Fruit fly (Drosophila melanogaster) whole organism, embryonic: ENCODE measurements around the gene CG1299.
A peak's percentile ranks its signal among the peaks of the same experiment; 100 is the strongest.

Source experiments
- Ada2b ChIP-seq: fragments of 200-800 bp; sonication (Bioruptor generic); IDR thresholded peaks from 2 replicates; pipeline ENCODE4 v1.3.6; 2022; ENCODE audit warnings: missing biosample characterization, missing genetic modification characterization
- Atf6 ChIP-seq: fragments of 200-800 bp; sonication (Bioruptor generic); IDR thresholded peaks from 2 replicates; pipeline ENCODE4 v1.3.6; 2022; ENCODE audit warnings: missing biosample characterization, missing genetic modification characterization
- CG10147 ChIP-seq: fragments of 200-800 bp; sonication (Bioruptor generic); optimal IDR thresholded peaks from 2 replicates; lab custom pipeline; 2019; ENCODE audit warnings: missing biosample characterization, mild to moderate bottlenecking, missing genetic modification characterization, moderate library complexity
- CG10209 ChIP-seq: fragments of 200-800 bp; sonication (Bioruptor generic); optimal IDR thresholded peaks from 3 replicates; lab custom pipeline; 2017; ENCODE audit warnings: missing biosample characterization, mild to moderate bottlenecking, missing genetic modification characterization, missing genetic modification reagents
- CG10565 ChIP-seq: fragments of 200-800 bp; sonication (Bioruptor generic); optimal IDR thresholded peaks from 3 replicates; lab custom pipeline; 2016; ENCODE audit warnings: missing biosample characterization, mild to moderate bottlenecking, missing genetic modification characterization
- CG11247 ChIP-seq: fragments of 200-800 bp; sonication (Bioruptor generic); IDR thresholded peaks from 2 replicates; pipeline ENCODE4 v1.3.6; 2022; ENCODE audit warnings: missing biosample characterization, missing genetic modification characterization
- CG11456 ChIP-seq: fragments of 200-800 bp; sonication (Bioruptor generic); IDR thresholded peaks from 3 replicates; pipeline ENCODE4 v1.3.6; 2022; ENCODE audit warnings: missing biosample characterization, missing genetic modification characterization
- CG11696 ChIP-seq: fragments of 200-800 bp; sonication (Bioruptor generic); IDR thresholded peaks from 2 replicates; pipeline ENCODE4 v1.3.6; 2022; ENCODE audit warnings: missing biosample characterization, missing genetic modification characterization
- CG16815 ChIP-seq: fragments of 200-800 bp; sonication (Bioruptor generic); optimal IDR thresholded peaks from 3 replicates; lab custom pipeline; 2017; ENCODE audit warnings: missing biosample characterization, mild to moderate bottlenecking, missing genetic modification characterization
- CG17186 ChIP-seq: fragments of 200-800 bp; sonication (Bioruptor generic); optimal IDR thresholded peaks from 3 replicates; lab custom pipeline; 2017; ENCODE audit warnings: missing biosample characterization, missing genetic modification reagents, missing genetic modification characterization
- CG17568 ChIP-seq: fragments of 200-800 bp; sonication (Bioruptor generic); optimal IDR thresholded peaks from 2 replicates; lab custom pipeline; 2018; ENCODE audit warnings: missing biosample characterization, mild to moderate bottlenecking, missing genetic modification characterization, moderate library complexity
- CG18476 ChIP-seq: fragments of 200-800 bp; sonication (Bioruptor generic); optimal IDR thresholded peaks from 2 replicates; lab custom pipeline; 2016; ENCODE audit warnings: missing biosample characterization, mild to moderate bottlenecking, missing genetic modification characterization
- CG18599 ChIP-seq: fragments of 200-800 bp; sonication (Bioruptor generic); optimal IDR thresholded peaks from 3 replicates; lab custom pipeline; 2017; ENCODE audit warnings: missing biosample characterization, missing genetic modification characterization, mild to moderate bottlenecking, moderate library complexity, missing genetic modification reagents
- CG2120 ChIP-seq: fragments of 200-800 bp; sonication (Bioruptor generic); optimal IDR thresholded peaks from 3 replicates; lab custom pipeline; 2016; ENCODE audit warnings: missing biosample characterization, missing genetic modification characterization
- CG8924 ChIP-seq: fragments of 200-800 bp; optimal IDR thresholded peaks from 3 replicates; lab custom pipeline; 2019; ENCODE audit warnings: missing biosample characterization, mild to moderate bottlenecking, missing genetic modification characterization, moderate library complexity
- CG8944 ChIP-seq: fragments of 200-800 bp; sonication (Bioruptor generic); optimal IDR thresholded peaks from 3 replicates; lab custom pipeline; 2016; ENCODE audit warnings: missing biosample characterization, missing genetic modification characterization
- CG9876 ChIP-seq: fragments of 200-800 bp; sonication (Bioruptor generic); optimal IDR thresholded peaks from 2 replicates; lab custom pipeline; 2016; ENCODE audit warnings: missing biosample characterization, missing genetic modification characterization
- D ChIP-seq, 2 experiments: fragments of 200-800 bp in 1 of 2; fragments of >200 bp in 1 of 2; sonication (Bioruptor generic) in 1 of 2; optimal IDR thresholded peaks; 2 replicates in 1 of 2; 3 replicates in 1 of 2; lab custom pipeline; 2017; ENCODE audit warnings: mild to moderate bottlenecking in 1 of 2, missing biosample characterization in 1 of 2, missing genetic modification characterization in 1 of 2, missing genetic modification reagents in 1 of 2
- HHEX ChIP-seq: fragments of 200-800 bp; sonication (Bioruptor generic); optimal IDR thresholded peaks from 3 replicates; lab custom pipeline; 2017; ENCODE audit warnings: missing biosample characterization, mild to moderate bottlenecking, missing genetic modification characterization, missing genetic modification reagents
- HLH4C ChIP-seq: fragments of 200-800 bp; sonication (Bioruptor generic); IDR thresholded peaks from 3 replicates; pipeline ENCODE4 v1.3.6; 2022; ENCODE audit warnings: missing biosample characterization, missing genetic modification characterization; ENCODE audit not compliant: partially characterized antibody
- HLH54F ChIP-seq: fragments of 200-800 bp; sonication (Bioruptor generic); optimal IDR thresholded peaks from 3 replicates; lab custom pipeline; 2016; ENCODE audit warnings: missing biosample characterization, missing genetic modification characterization
- HmgD ChIP-seq: fragments of 200-800 bp; sonication (Bioruptor generic); optimal IDR thresholded peaks from 3 replicates; lab custom pipeline; 2016; ENCODE audit warnings: missing biosample characterization, missing genetic modification characterization
- Nf-YA ChIP-seq: fragments of 200-800 bp; sonication (Bioruptor generic); IDR thresholded peaks from 2 replicates; pipeline ENCODE4 v1.3.6; 2022; ENCODE audit warnings: missing biosample characterization, missing genetic modification characterization
- Ptx1 ChIP-seq: fragments of 200-800 bp; sonication (Bioruptor generic); IDR thresholded peaks from 2 replicates; pipeline ENCODE4 v1.3.6; 2022; ENCODE audit warnings: missing biosample characterization, missing genetic modification characterization
- Side ChIP-seq: fragments of 200-800 bp; sonication (Bioruptor generic); optimal IDR thresholded peaks from 2 replicates; lab custom pipeline; 2016; ENCODE audit warnings: missing biosample characterization, missing genetic modification characterization
- Sry-δ ChIP-seq: fragments of 200-800 bp; sonication (Bioruptor generic); optimal IDR thresholded peaks from 2 replicates; lab custom pipeline; 2016; ENCODE audit warnings: missing biosample characterization, missing genetic modification characterization
- Trl ChIP-seq, 3 experiments: fragments of >200 bp in 2 of 3; fragments of 200-800 bp in 1 of 3; sonication (Bioruptor generic) in 1 of 3; optimal IDR thresholded peaks; 2 replicates in 1 of 3; 3 replicates in 2 of 3; lab custom pipeline; 2016 to 2017; ENCODE audit warnings: missing biosample characterization in 1 of 3, missing genetic modification characterization in 1 of 3
- ase ChIP-seq: fragments of 200-800 bp; sonication (Bioruptor generic); IDR thresholded peaks from 3 replicates; pipeline ENCODE4 v1.3.6; 2022; ENCODE audit warnings: missing biosample characterization, missing genetic modification characterization
- bbx ChIP-seq: fragments of 200-800 bp; sonication (Bioruptor generic); IDR thresholded peaks from 2 replicates; pipeline ENCODE4 v1.3.6; 2022; ENCODE audit warnings: missing biosample characterization, missing genetic modification characterization; ENCODE audit not compliant: partially characterized antibody
- bowl ChIP-seq: fragments of 200-800 bp; sonication (Bioruptor generic); IDR thresholded peaks from 2 replicates; pipeline ENCODE4 v1.3.6; 2022; ENCODE audit warnings: missing biosample characterization, missing genetic modification characterization
- cg ChIP-seq: fragments of 200-800 bp; sonication (Bioruptor generic); optimal IDR thresholded peaks from 3 replicates; lab custom pipeline; 2019; ENCODE audit warnings: missing biosample characterization, mild to moderate bottlenecking, missing genetic modification characterization, moderate library complexity
- chinmo ChIP-seq: fragments of 200-800 bp; sonication (Bioruptor generic); IDR thresholded peaks from 4 replicates; pipeline ENCODE4 v1.3.6; 2022; ENCODE audit warnings: missing biosample characterization, missing genetic modification characterization; ENCODE audit not compliant: partially characterized antibody
- croc ChIP-seq: fragments of 200-800 bp; sonication (Bioruptor generic); conservative IDR thresholded peaks from 3 replicates; pipeline ENCODE4 v1.3.6; 2022; ENCODE audit warnings: missing biosample characterization, missing genetic modification characterization
- eve ChIP-seq, 2 experiments: fragments of >200 bp; optimal IDR thresholded peaks; 2 replicates each; lab custom pipeline; 2017; ENCODE audit warnings: missing biosample characterization in 2 of 2, missing genetic modification characterization in 2 of 2
- eyg ChIP-seq: fragments of 200-800 bp; sonication (Bioruptor generic); optimal IDR thresholded peaks from 3 replicates; lab custom pipeline; 2016; ENCODE audit warnings: missing biosample characterization, missing genetic modification characterization
- gem ChIP-seq: fragments of 200-800 bp; sonication (Bioruptor generic); optimal IDR thresholded peaks from 2 replicates; lab custom pipeline; 2019; ENCODE audit warnings: missing biosample characterization, mild to moderate bottlenecking, missing genetic modification characterization, moderate library complexity
- gsb ChIP-seq: fragments of 200-800 bp; sonication (Bioruptor generic); IDR thresholded peaks from 2 replicates; pipeline ENCODE4 v1.3.6; 2022; ENCODE audit warnings: missing biosample characterization, missing genetic modification characterization
- kay ChIP-seq: fragments of 200-800 bp; sonication (Bioruptor generic); optimal IDR thresholded peaks from 2 replicates; lab custom pipeline; 2016; ENCODE audit warnings: missing biosample characterization, missing genetic modification characterization
- lilli ChIP-seq: fragments of 200-800 bp; sonication (Bioruptor generic); optimal IDR thresholded peaks from 3 replicates; lab custom pipeline; 2016; ENCODE audit warnings: missing biosample characterization, missing genetic modification characterization
- lov ChIP-seq, 2 experiments: fragments of 200-800 bp in 1 of 2; fragments of >200 bp in 1 of 2; sonication (Bioruptor generic) in 1 of 2; IDR thresholded peaks in 1 of 2; optimal IDR thresholded peaks in 1 of 2; 2 replicates in 1 of 2; 3 replicates in 1 of 2; pipeline versions ENCODE4 v1.3.6 to Lab custom; 2017 to 2022; ENCODE audit warnings: missing biosample characterization in 1 of 2, missing genetic modification characterization in 1 of 2
- nmo ChIP-seq: fragments of 200-800 bp; sonication (Bioruptor generic); optimal IDR thresholded peaks from 2 replicates; lab custom pipeline; 2018; ENCODE audit warnings: missing biosample characterization, mild to moderate bottlenecking, missing genetic modification characterization, moderate library complexity
- row ChIP-seq: fragments of 200-800 bp; sonication (Bioruptor generic); IDR thresholded peaks from 3 replicates; pipeline ENCODE4 v1.3.6; 2022; ENCODE audit warnings: missing biosample characterization, missing genetic modification characterization
- sc ChIP-seq, 3 experiments: fragments of >200 bp in 2 of 3; fragments of 200-800 bp in 1 of 3; sonication (Bioruptor generic) in 1 of 3; optimal IDR thresholded peaks; 2 replicates in 2 of 3; 3 replicates in 1 of 3; lab custom pipeline; 2017; ENCODE audit warnings: mild to moderate bottlenecking in 1 of 3, missing biosample characterization in 1 of 3, missing genetic modification characterization in 1 of 3, missing genetic modification reagents in 1 of 3
- sens ChIP-seq: fragments of 200-800 bp; sonication (Bioruptor generic); peaks from one replicate; lab custom pipeline; 2016; ENCODE audit warnings: missing biosample characterization, missing genetic modification characterization
- sisA ChIP-seq: fragments of 200-800 bp; sonication (Bioruptor generic); IDR thresholded peaks from 2 replicates; pipeline ENCODE4 v1.3.6; 2022; ENCODE audit warnings: missing biosample characterization, missing genetic modification characterization
- unc-4 ChIP-seq: fragments of 200-800 bp; sonication (Bioruptor generic); IDR thresholded peaks from 2 replicates; pipeline ENCODE4 v1.3.6; 2022; ENCODE audit warnings: missing biosample characterization, missing genetic modification characterization; ENCODE audit not compliant: partially characterized antibody
- vvl ChIP-seq: fragments of 200-800 bp; sonication (Bioruptor generic); IDR thresholded peaks from 2 replicates; pipeline ENCODE4 v1.3.6; 2022; ENCODE audit warnings: missing biosample characterization, missing genetic modification characterization
- zfh1 ChIP-seq: fragments of 200-800 bp; sonication (Bioruptor generic); IDR thresholded peaks from 3 replicates; pipeline ENCODE4 v1.3.6; 2022; ENCODE audit warnings: missing biosample characterization, missing genetic modification characterization

Gene CG1299

DNA sequence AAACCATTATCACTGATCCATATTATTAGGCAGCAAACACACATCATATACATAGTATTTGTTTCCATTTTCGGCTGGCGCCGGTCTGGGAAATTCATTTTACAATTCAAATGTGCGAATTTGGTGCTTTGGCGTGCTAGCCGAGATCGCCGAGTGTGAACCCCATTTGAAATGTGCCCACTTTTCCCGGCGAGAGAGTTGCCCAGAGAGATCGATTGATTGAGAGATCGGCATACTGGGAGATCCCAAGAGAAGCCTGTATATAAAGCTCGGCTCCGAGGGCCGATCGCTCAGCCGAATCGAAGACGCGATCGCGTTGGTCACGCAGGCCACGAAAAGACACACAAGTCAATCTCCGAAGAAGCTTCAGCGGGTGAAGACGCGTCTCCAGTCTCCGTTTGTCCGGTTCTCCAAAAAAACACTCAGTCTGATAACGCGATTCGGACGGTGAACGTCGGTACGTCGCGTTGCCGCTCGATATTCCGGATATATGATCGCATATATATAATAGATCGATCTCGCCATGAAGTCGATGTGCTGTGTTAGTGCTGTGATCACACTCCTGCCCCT, at the start of gene CG1299 (continued):
- no peak for TF ChIP-seq CG17186 (GFP tag; lab: Kevin White, UChicago)
- no peak for TF ChIP-seq gem (tag; lab: Kevin White, UChicago)
- no peak for TF ChIP-seq lilli (GFP tag; lab: Kevin White, UChicago)
- no peak for TF ChIP-seq CG2120
- TF ChIP-seq kay (GFP tag; lab: Kevin White, UChicago): no peak
- no peak for TF ChIP-seq zfh1 (GFP tag; lab: Robert Waterston, UW)
- no peak for TF ChIP-seq lov (optimal IDR thresholded peaks at IDR 0.05; lab: Kevin White, UChicago)
- no peak for TF ChIP-seq lov (GFP tag; IDR thresholded peaks at IDR 0.05; lab: Robert Waterston, UW)
- no peak for TF ChIP-seq CG10209 (GFP tag; lab: Kevin White, UChicago)
- no peak for TF ChIP-seq HLH4C
- TF ChIP-seq Ada2b: no peak
- TF ChIP-seq cg (GFP tag; lab: Kevin White, UChicago): no peak
- 0 out of 2 replicates have a peak, but pooled peaks have one; percentile 21 for TF ChIP-seq vvl (GFP tag; lab: Robert Waterston, UW)
- no peak for TF ChIP-seq HHEX
- TF ChIP-seq Trl (optimal IDR thresholded peaks at IDR 0.05; lab: Kevin White, UChicago): peak; percentile 18 to 32
- no peak for TF ChIP-seq Trl (GFP tag; optimal IDR thresholded peaks at IDR 0.05; lab: Kevin White, UChicago)
- TF ChIP-seq CG18476 (GFP tag; lab: Kevin White, UChicago): no peak
- no peak for TF ChIP-seq row
- no peak for TF ChIP-seq gsb (GFP tag; lab: Robert Waterston, UW)
- no peak for TF ChIP-seq sc (optimal IDR thresholded peaks at IDR 0.05; lab: Kevin White, UChicago)
- TF ChIP-seq sc (GFP tag; optimal IDR thresholded peaks at IDR 0.05; lab: Kevin White, UChicago): no peak
- no peak for TF ChIP-seq HLH54F
- no peak for TF ChIP-seq croc (GFP tag; lab: Robert Waterston, UW)
- TF ChIP-seq CG11247 (GFP tag; lab: Robert Waterston, UW): no peak
- TF ChIP-seq CG11696 (GFP tag; lab: Robert Waterston, UW): no peak
- no peak for TF ChIP-seq CG18599
- TF ChIP-seq Nf-YA (GFP tag; lab: Robert Waterston, UW): no peak
- TF ChIP-seq HmgD (GFP tag; lab: Kevin White, UChicago): no peak
- TF ChIP-seq unc-4: 0 out of 2 replicates have a peak, but pooled peaks have one; percentile 17
- peak; percentile 4 for TF ChIP-seq sens
- TF ChIP-seq CG10565: no peak
- TF ChIP-seq ase: no peak
- no peak for TF ChIP-seq eyg
- no peak for TF ChIP-seq Side (GFP tag; lab: Kevin White, UChicago)
- no peak for TF ChIP-seq bbx (GFP tag; lab: Robert Waterston, UW)
- TF ChIP-seq CG11456 (GFP tag; lab: Robert Waterston, UW): 0 out of 3 replicates have a peak, but pooled peaks have one; percentile 41
- no peak for TF ChIP-seq CG8924 (tag; lab: Kevin White, UChicago)
- no peak for TF ChIP-seq bowl (GFP tag; lab: Robert Waterston, UW)
- TF ChIP-seq Ptx1 (GFP tag; lab: Robert Waterston, UW): no peak
- no peak for TF ChIP-seq Atf6
- no peak for TF ChIP-seq CG9876
- no peak for TF ChIP-seq sisA (GFP tag; lab: Robert Waterston, UW)
- no peak for TF ChIP-seq CG16815
- TF ChIP-seq chinmo (GFP tag; lab: Robert Waterston, UW): peak; percentile 76; the same call in 3 of the 4 replicates
- no peak for TF ChIP-seq CG10147 (GFP tag; lab: Kevin White, UChicago)
- TF ChIP-seq CG17568 (GFP tag; lab: Kevin White, UChicago): no peak
- TF ChIP-seq eve (GFP tag; optimal IDR thresholded peaks at IDR 0.05; lab: Kevin White, UChicago): no peak
- no peak for TF ChIP-seq nmo (GFP tag; lab: Kevin White, UChicago)
- TF ChIP-seq CG8944 (GFP tag; lab: Kevin White, UChicago): no peak
- no peak for TF ChIP-seq D (optimal IDR thresholded peaks at IDR 0.05; lab: Kevin White, UChicago)
- no peak for TF ChIP-seq D (GFP tag; optimal IDR thresholded peaks at IDR 0.05; lab: Kevin White, UChicago)
- no peak for TF ChIP-seq Sry-δ (GFP tag; lab: Kevin White, UChicago)
